Fruit fly (Drosophila melanogaster) S2 (cell line): ENCODE data around the gene Oseg2.

Experiments
- CG8478 ChIP-seq: fragments of >200 bp; optimal IDR thresholded peaks from 2 replicates; lab custom pipeline; 2018
- CTCF ChIP-seq, 2 experiments: fragments of >200 bp; optimal IDR thresholded peaks; 2 replicates each; lab custom pipeline; 2018

The Oseg2 gene

DNA sequence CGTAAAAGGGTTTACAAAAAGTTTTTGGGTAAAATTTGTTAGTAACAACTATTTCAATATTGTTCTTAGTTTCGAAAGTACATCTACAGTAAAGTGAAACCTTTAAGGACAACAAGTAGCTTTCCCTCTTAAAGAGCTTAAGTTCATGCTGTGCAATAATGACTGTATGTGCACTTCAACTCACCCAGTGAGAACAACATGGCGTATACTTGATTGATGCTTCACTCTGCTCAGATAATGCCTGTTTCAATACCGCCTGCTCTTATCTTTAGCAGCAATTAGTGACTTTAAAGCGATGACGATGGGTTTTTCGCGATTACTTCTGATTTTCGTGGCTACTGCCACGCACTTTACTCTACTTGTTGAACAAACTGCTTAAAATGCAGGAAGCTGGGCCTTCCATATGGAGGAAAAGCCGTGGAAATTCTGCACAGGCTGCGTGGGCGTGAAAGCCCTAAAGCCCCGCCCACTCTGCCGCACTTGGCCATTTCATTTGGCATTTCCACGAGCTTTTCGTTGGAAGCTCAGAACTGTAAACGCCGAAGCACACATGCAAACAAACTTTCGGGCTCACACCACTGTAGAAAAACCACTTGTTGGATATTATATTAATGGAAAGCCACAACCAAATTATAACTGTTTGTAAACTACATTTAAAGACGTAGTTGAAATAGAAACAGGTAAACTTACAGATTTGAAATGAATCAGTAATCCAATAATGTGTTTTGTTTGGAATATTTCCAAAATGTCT is 27.2 kb downstream of the Oseg2 start:
- TF ChIP-seq CG8478 (lab: Kevin White, UChicago) (no peak), CTCF (optimal IDR thresholded peaks at IDR 0.05; lab: Kevin White, UChicago) (no peak)

DNA sequence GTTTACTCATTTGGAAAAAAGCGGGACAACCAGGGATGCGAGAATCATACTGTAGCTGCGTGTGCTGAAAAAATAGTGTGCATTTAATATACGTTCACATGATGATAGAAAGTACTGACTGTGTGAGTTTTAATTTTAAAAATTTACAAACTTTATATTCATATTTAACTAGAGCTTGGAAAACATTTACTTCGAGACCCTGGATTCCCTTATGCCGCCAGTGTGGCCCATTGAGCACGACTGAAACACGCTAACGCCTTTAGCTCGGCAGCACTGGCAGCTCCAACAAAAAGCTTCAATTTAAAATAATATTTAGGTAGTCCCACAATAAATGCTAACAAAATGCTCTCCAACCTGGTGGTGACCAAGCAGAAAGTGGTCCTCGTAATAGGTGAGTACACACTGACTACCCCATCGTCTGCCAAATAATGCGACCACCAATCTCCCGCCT is 28.0 kb downstream of the Oseg2 start, which contains the start of the genes CG1275 and Elp5:
Gene CG1275, minus strand, starts transcription at position 12 of the 451 bp plus-strand sequence.
Gene Elp5, plus strand, starts transcription at position 45 of the 451 bp plus-strand sequence.
- no peak for TF ChIP-seq CTCF (optimal IDR thresholded peaks at IDR 0.05; lab: Kevin White, UChicago)
- TF ChIP-seq CG8478 (lab: Kevin White, UChicago) = no peak

DNA sequence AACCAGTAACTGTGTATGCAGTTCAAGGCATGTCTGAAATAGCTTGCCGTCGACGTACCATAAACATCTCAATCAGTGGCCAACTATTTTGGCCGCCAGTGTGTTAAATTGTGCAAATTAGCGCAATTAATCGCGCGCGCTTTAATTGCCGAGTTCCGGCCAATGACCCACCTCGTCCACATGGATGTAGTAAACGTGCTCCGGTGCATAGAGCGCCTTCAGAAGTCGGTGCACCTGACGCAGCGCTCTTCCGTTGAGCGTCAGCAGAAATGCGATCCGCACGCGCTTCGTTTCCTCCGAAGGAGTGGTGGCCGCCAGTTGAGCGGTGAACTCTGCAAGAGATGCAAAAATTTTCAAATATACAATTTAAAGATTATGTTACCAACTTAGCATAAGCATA is 31.8 kb downstream of the Oseg2 start:
- TF ChIP-seq CG8478 (lab: Kevin White, UChicago) (no peak), CTCF (optimal IDR thresholded peaks at IDR 0.05; lab: Kevin White, UChicago) (no peak)

DNA sequence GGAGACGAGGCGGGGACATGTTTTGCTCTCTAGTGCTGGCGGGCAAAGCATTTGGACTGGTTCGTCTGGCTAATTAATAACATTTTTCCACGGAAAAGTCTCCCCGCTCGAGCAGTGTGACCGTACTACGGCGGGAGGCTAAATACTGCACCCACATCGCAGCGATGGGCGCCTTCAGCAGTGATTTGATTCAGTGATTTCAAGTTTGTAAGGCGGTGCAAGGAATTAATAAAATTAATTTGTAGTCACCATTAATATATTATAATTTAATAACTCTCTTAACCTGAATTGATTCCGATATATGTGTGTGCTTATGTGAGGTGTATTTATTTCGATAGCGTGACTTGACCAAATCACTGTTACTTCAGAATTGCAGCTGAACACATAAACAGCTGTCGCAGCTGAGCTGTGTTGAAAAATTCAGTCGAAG is 33.1 kb downstream of the Oseg2 start, which contains the start of the genes oxt and CG13807:
Gene oxt, minus strand, starts transcription at position 150 of the 430 bp plus-strand sequence.
Gene CG13807, plus strand, starts transcription at position 405 of the 430 bp plus-strand sequence.
- no peak for TF ChIP-seq CTCF (optimal IDR thresholded peaks at IDR 0.05; lab: Kevin White, UChicago)
- no peak for TF ChIP-seq CG8478 (lab: Kevin White, UChicago)

DNA sequence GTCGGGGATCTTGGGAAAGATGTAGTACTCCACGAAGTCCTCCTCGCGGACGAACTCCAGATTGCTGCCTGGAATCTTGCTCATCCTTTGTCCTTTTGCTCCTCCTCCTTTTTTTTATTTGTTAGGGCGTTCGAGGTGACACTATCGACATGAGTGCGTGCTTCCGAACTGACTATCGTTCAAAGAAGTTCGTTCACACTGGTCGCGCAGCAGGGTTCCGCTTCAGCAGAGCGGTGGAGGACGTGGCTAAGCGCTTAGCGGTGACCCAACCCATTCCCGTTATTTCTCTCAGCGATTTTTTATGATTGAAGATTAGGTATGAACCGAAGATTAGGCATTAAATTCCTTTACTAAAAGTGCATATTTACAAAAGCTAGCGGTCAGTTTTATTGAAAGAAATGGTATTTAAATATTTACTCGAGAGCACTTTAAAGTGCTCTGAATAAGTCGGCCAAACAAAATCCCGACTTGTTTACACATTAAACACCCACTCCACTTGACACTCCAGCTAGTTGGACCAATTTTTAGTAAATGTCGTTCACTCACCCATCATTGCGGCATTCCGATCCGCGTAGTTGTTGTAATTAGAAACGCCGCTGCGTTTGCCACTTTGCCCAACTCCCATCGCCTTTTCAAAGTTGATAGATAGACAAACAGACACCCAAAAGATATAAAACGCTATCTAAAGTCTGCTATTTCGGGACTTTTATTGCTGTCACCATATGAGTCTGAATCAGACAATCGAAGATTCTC is 36.4 kb downstream of the Oseg2 start, which contains the start of the genes ecd and CG13806:
Gene ecd, minus strand, starts transcription at position 166 of the 753 bp plus-strand sequence.
Gene CG13806, plus strand, starts transcription at position 703 of the 753 bp plus-strand sequence.
- no peak for TF ChIP-seq CG8478 (lab: Kevin White, UChicago)
- peak; percentile 67 to 72 for TF ChIP-seq CTCF (optimal IDR thresholded peaks at IDR 0.05; lab: Kevin White, UChicago)

DNA sequence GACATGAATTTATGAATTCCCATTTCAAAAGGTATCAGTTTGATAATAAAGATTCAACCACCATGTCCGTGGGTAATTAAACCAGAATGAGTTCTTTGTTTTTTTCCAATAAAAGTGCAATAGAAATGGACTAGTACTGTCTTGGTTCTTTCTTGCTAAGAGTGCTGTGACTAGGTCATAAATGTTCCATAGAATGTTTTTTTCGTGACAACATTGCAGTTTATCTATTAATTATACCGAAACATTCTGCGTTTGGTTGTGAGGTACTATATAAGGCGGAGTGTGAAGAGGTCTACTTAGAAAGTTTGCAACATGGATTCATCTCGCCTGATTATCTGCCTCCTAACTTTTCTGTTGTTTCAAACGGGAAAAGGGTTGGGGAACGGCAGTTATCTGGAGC is 38.1 kb downstream of the Oseg2 start, which contains the start of gene obst-I:
Gene obst-I, plus strand, starts transcription at position 301 of the 400 bp plus-strand sequence.
- TF ChIP-seq CG8478 (lab: Kevin White, UChicago) = no peak
- no peak for TF ChIP-seq CTCF (optimal IDR thresholded peaks at IDR 0.05; lab: Kevin White, UChicago)

DNA sequence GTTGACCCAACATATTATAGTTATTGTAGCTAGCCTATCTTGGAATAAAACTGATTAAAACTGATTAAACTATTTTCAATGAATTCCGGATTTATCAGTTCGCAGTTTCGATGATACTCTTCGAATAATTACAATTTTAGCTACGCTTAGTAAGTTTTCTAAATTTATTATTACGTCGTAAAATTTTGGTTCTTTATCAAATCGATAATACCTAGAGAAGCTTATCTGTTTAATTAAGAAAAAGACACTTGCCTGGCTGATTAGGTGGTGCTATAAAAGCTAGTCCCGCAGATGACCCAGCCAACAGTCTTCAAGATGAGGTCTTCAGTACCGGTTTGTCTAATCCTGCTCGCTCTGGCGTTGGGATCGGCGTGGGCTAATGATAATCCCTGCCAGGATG is 39.1 kb downstream of the Oseg2 start, which contains the start of gene CG32302:
Gene CG32302, plus strand, starts transcription at position 301 of the 400 bp plus-strand sequence.
- TF ChIP-seq CG8478 (lab: Kevin White, UChicago) (no peak), CTCF (optimal IDR thresholded peaks at IDR 0.05; lab: Kevin White, UChicago) (no peak)

DNA sequence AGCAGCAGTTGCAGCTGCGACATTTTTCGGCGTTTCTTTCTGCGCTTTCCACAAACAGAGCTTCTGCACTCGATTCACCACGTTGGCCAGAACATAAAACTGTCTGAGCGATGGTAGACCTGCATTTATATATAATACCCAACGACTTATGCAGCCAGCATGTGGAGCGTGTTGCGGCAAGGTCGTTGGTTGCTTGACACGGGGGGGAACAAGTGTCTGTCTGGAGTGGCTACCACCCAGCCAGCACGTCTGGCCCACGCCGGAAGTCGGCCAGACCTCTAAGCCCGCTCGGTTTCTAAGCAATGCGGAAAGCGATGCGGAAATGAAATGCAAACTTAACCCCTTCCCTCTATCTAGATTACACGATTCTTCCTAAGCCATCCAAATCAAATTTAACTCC is 43.2 kb downstream of the Oseg2 start, which contains the start of gene yellow-g:
Gene yellow-g, minus strand, starts transcription at position 101 of the 400 bp plus-strand sequence.
- TF ChIP-seq CTCF (optimal IDR thresholded peaks at IDR 0.05; lab: Kevin White, UChicago) = no peak
- TF ChIP-seq CG8478 (lab: Kevin White, UChicago) = no peak

DNA sequence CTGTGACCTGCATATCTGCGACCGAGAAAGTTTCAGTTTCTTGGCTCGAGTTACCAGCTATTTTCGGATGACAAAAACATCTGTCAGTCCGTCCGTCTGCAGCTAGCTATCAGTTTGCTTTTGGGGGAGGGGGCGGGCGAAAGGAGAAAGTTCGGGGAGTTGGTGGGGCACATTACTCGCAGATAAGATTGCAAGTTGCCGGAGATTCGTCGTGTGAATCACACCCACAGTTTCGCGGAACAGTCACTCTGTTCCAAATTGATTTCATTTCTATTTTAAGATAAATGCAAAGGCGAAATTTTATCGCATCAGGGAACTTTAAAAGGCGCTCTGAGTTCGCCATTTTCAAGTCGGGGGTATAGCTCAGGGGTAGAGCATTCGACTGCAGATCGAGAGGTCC is 43.9 kb downstream of the Oseg2 start:
- TF ChIP-seq CG8478 (lab: Kevin White, UChicago) (no peak), CTCF (optimal IDR thresholded peaks at IDR 0.05; lab: Kevin White, UChicago) (no peak)

DNA sequence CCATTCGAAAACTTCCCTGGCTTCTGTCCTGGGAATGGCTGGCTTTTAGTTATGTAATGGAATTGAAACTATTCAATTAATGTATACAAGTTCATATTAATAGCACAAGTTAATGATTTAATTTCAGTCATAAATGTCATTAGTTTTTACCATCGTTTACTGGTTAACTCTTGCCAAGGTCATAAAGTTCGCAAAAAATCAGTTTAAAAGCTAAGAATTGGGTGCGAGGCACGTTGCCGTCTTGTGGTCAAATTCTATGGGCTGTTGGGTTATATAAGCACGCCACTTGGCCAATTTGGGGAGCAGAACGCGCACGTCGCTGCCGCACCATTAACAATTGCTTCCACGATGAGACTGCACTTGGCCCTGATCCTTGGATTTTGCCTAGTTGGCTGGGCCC is 46.8 kb downstream of the Oseg2 start, which contains the start of gene yellow-g2:
Gene yellow-g2, plus strand, starts transcription at position 301 of the 400 bp plus-strand sequence.
- TF ChIP-seq CG8478 (lab: Kevin White, UChicago) (no peak), CTCF (optimal IDR thresholded peaks at IDR 0.05; lab: Kevin White, UChicago) (no peak)

DNA sequence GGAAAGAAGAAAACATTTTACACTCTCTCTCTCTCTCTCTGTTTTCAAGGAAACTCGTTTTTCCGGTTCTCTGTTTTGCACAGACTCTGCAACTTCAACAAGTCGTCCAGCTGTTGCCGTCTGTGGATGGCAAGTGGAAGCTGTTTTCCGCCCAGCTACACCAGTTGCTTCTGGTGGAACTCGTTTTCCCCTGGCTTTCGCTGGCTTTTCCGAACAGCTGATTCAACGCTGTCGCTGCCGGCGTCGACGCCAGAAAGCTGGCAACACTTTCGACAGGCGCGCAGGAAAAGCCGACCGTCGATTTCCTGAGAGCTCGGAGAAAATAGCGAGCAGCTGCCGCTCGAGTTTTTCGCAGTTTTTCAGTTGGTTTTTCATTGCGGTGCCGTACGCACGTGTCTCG is 53.1 kb downstream of the Oseg2 start, which contains the start of gene MsR2:
Gene MsR2, plus strand, starts transcription at position 378 of the 400 bp plus-strand sequence.
- TF ChIP-seq CG8478 (lab: Kevin White, UChicago) = no peak
- TF ChIP-seq CTCF (optimal IDR thresholded peaks at IDR 0.05; lab: Kevin White, UChicago) = no peak
